Fruit fly (Drosophila melanogaster): ENCODE data around the gene CG42816.

Gene CG42816

DNA sequence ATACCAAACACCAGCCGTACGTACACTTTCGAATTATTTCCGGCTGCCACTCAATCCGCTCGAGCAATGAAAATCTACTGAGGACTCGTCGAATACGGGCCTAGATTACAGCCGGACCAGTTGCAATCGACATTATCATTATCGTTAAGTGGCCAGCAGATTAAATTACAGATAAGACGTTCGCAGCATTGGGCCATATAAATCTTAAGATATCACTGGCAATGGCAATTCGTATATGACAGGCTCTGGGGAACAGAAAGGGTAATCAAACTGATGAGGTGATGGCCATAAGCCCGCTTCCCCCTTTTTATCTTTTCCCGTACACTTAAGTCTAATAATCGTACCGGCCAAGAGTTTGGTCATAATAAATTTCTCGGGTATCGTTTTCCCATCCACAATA, 16.6 kb upstream of the CG42816 start, which contains the start of gene Cln3 (continued):
- TF ChIP-seq CG8290 (GFP tag; optimal IDR thresholded peaks at IDR 0.05): no peak
- TF ChIP-seq CG8290 (tag; optimal IDR thresholded peaks at IDR 0.05): no peak
- no peak for TF ChIP-seq az2 (GFP tag; optimal IDR thresholded peaks at IDR 0.05)
- no peak for TF ChIP-seq seq (GFP tag; IDR thresholded peaks at IDR 0.05)
- TF ChIP-seq cwo (GFP tag; optimal IDR thresholded peaks at IDR 0.05): peak; percentile 16
- no peak for TF ChIP-seq emc (GFP tag; optimal IDR thresholded peaks at IDR 0.05)
- no peak for TF ChIP-seq TFAM (GFP tag; optimal IDR thresholded peaks at IDR 0.05)
- TF ChIP-seq CG2199 (GFP tag; IDR thresholded peaks at IDR 0.05): no peak

DNA sequence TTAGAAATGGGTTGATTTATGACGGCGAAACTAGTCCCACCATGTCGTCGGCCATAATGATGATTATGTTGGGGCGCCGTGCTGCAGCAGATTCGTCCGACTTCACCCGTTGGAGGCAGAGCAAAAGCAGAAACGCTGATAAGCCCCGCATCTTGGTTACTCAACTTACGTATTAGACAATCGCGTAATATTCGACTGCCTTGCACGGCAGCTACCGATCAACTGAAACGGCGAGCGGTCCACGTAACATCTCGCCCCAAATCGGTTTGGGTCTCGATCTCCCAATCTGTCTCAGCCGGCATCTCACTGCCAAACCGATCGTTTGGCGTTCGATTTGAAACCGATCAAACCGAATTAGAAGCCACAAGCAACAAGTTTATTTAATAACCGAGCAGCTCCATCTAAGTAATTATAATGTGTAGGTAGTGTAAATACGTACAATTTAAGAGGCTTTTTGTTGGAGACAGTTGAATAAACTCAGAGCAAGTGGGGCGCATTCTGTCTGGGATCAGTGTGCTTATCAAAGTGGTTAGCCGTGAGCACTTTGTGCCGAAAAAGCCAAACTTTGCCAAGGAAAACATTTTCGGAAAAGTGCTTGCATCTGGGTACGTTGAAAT, 11.3 kb upstream of the CG42816 start, which contains the start of gene CG32191:
TSS of gene CG32191 (minus strand) at position 550 of the 617 bp plus-strand sequence.
- TF ChIP-seq CG10543 (GFP tag; optimal IDR thresholded peaks at IDR 0.05) (peak; percentile 44), NFAT (GFP tag; IDR thresholded peaks at IDR 0.05) (peak; percentile 14; the same call in 1 of the 2 replicates), CG6854 (GFP tag; optimal IDR thresholded peaks at IDR 0.05) (peak; percentile 11), CG34224 (GFP tag; IDR thresholded peaks at IDR 0.05; ENCODE audit: partially characterized antibody) (no peak), Ptx1 (GFP tag; IDR thresholded peaks at IDR 0.05) (no peak), CG42726 (GFP tag; IDR thresholded peaks at IDR 0.05; ENCODE audit: partially characterized antibody) (no peak), CG2116 (GFP tag; optimal IDR thresholded peaks at IDR 0.05) (no peak), zfh2 (GFP tag; optimal IDR thresholded peaks at IDR 0.05) (no peak), CG34376 (GFP tag; optimal IDR thresholded peaks at IDR 0.05) (peak; percentile 59), Meics (GFP tag; optimal IDR thresholded peaks at IDR 0.05) (peak; percentile 34), CG32767 (GFP tag; IDR thresholded peaks at IDR 0.05) (no peak), CG2889 (GFP tag; IDR thresholded peaks at IDR 0.05) (0 out of 3 replicates have a peak, but pooled peaks have one; percentile 8), sob (GFP tag; IDR thresholded peaks at IDR 0.05) (peak; percentile 20; the same call in 1 of the 2 replicates), CG15514 (GFP tag; optimal IDR thresholded peaks at IDR 0.05) (peak; percentile 48), Atf6 (GFP tag; IDR thresholded peaks at IDR 0.05) (0 out of 2 replicates have a peak, but pooled peaks have one; percentile 32), CG7786 (GFP tag; optimal IDR thresholded peaks at IDR 0.05) (no peak), CG34422 (GFP tag; IDR thresholded peaks at IDR 0.05) (peak; percentile 16; the same call in 1 of the 3 replicates), CG12071 (GFP tag; optimal IDR thresholded peaks at IDR 0.05) (peak; percentile 32), CG8290 (GFP tag; optimal IDR thresholded peaks at IDR 0.05) (no peak), CG8290 (tag; optimal IDR thresholded peaks at IDR 0.05) (peak in 1 of 2 experiments; percentile 53), sens (GFP tag) (peak; percentile 69), HHEX (GFP tag; optimal IDR thresholded peaks at IDR 0.05) (peak; percentile 37), CG9437 (GFP tag; optimal IDR thresholded peaks at IDR 0.05) (peak; percentile 59), chinmo (GFP tag; IDR thresholded peaks at IDR 0.05; ENCODE audit: partially characterized antibody) (0 out of 4 replicates have a peak, but pooled peaks have one; percentile 37), CG13296 (GFP tag; optimal IDR thresholded peaks at IDR 0.05) (peak; percentile 38), sug (tag; optimal IDR thresholded peaks at IDR 0.05) (peak; percentile 29), caup (GFP tag; optimal IDR thresholded peaks at IDR 0.05; ENCODE audit: severe bottlenecking) (peak; percentile 50), Pdp1 (GFP tag; optimal IDR thresholded peaks at IDR 0.05) (peak in 1 of 2 experiments; percentile 93), CG15011 (GFP tag; optimal IDR thresholded peaks at IDR 0.05) (peak; percentile 23), CG32532 (GFP tag; IDR thresholded peaks at IDR 0.05) (0 out of 2 replicates have a peak, but pooled peaks have one; percentile 23), Eip74EF (GFP tag; optimal IDR thresholded peaks at IDR 0.05) (no peak), Asciz (GFP tag; optimal IDR thresholded peaks at IDR 0.05) (peak; percentile 52), CG16779 (GFP tag; IDR thresholded peaks at IDR 0.05) (no peak), ara (GFP tag; IDR thresholded peaks at IDR 0.05) (no peak), ci (GFP tag; IDR thresholded peaks at IDR 0.05) (0 out of 3 replicates have a peak, but pooled peaks have one; percentile 31), CG5180 (GFP tag; optimal IDR thresholded peaks at IDR 0.05) (peak; percentile 95), oc (tag; optimal IDR thresholded peaks at IDR 0.05) (peak; percentile 40), ATbp (GFP tag; optimal IDR thresholded peaks at IDR 0.05) (peak; percentile 70), lab (GFP tag; optimal IDR thresholded peaks at IDR 0.05) (peak; percentile 79), CrebB (tag; optimal IDR thresholded peaks at IDR 0.05) (peak; percentile 2), CG9727 (GFP tag; optimal IDR thresholded peaks at IDR 0.05) (no peak)

Measured in whole organism, embryonic.